Worm (Caenorhabditis elegans) whole organism, L4 larva: Measurements from ENCODE around the gene F16B12.7.

Experiments used
- T26A8.4 ChIP-seq: fragments of 200-800 bp; sonication (Bioruptor generic); IDR thresholded peaks from 2 replicates; pipeline ENCODE4 v1.3.6; 2022; ENCODE audit warnings: missing genetic modification characterization, missing compliant biosample characterization
- lim-7 ChIP-seq: fragments of 200-800 bp; sonication (Bioruptor generic); IDR thresholded peaks from 2 replicates; pipeline ENCODE4 v1.3.6; 2022; ENCODE audit warnings: missing genetic modification characterization, missing compliant biosample characterization
- zfp-2 ChIP-seq: sonication (generic microtip); optimal IDR thresholded peaks from 2 replicates; lab custom pipeline; 2016; ENCODE audit warnings: mild to moderate bottlenecking, missing genetic modification characterization, missing compliant biosample characterization

- TF ChIP-seq lim-7 (no peak), T26A8.4 (GFP tag; lab: Robert Waterston, UW) (no peak), zfp-2 (tag; lab: Kevin White, UChicago) (no peak)
Measured at ce11 chrX:14102474-14102873, 5.9 kb upstream of the F16B12.7 start.
